Fruit fly (Drosophila melanogaster): ENCODE results near the gene RpS2.

dm6 chr2L:9882393-9882971, 14.9 kb downstream of the RpS2 start:
- TF ChIP-seq CTCF (optimal IDR thresholded peaks at IDR 0.05) (no peak), CG8478 (optimal IDR thresholded peaks at IDR 0.05) (no peak)
